Worm (Caenorhabditis elegans): ENCODE data around the gene clh-6.
"Not testable (repeated sequence)": the region's sequence is repeated elsewhere in the genome, so short reads cannot be mapped to it uniquely, and the experiment has no call there.

- TF ChIP-seq rcor-1 (GFP tag; IDR thresholded peaks at IDR 0.05); Y53F4B.3 (GFP tag; IDR thresholded peaks at IDR 0.05); dox-1 (GFP tag; IDR thresholded peaks at IDR 0.05); gei-17 (GFP tag; optimal IDR thresholded peaks at IDR 0.05); unc-130 (GFP tag; optimal IDR thresholded peaks at IDR 0.05); ama-1 (optimal IDR thresholded peaks at IDR 0.05); ama-1 (GFP tag; optimal IDR thresholded peaks at IDR 0.05): not testable (repeated sequence)
Observed at ce11 chrV:12020026-12020425, 43.1 kb downstream of the clh-6 start, which contains the start of gene F10C2.3.

All from whole organism, young adult.